Fruit fly (Drosophila melanogaster): Measurements from ENCODE around the gene CG12680.
A peak's percentile ranks its signal among the peaks of the same experiment; 100 is the strongest.

CG12680 gene

dm6 chrX:4997141-4997540, at the start of gene CG12680:
Gene CG12680, plus strand, starts transcription at chrX:4997441.
- TF ChIP-seq Crg-1 (GFP tag; optimal IDR thresholded peaks at IDR 0.05) (no peak), CG12768 (GFP tag; optimal IDR thresholded peaks at IDR 0.05) (no peak), Clk (GFP tag; optimal IDR thresholded peaks at IDR 0.05) (no peak), toe (GFP tag; optimal IDR thresholded peaks at IDR 0.05) (no peak), pad (GFP tag; optimal IDR thresholded peaks at IDR 0.05) (no peak), CG5204 (GFP tag; optimal IDR thresholded peaks at IDR 0.05) (no peak), tj (GFP tag; optimal IDR thresholded peaks at IDR 0.05) (no peak), cnc (optimal IDR thresholded peaks at IDR 0.05) (no peak), cic (GFP tag; optimal IDR thresholded peaks at IDR 0.05) (no peak)

dm6 chrX:4955788-4956442, 41.3 kb upstream of the CG12680 start:
- TF ChIP-seq Crg-1 (GFP tag; optimal IDR thresholded peaks at IDR 0.05) (peak; percentile 13), CG11617 (GFP tag; optimal IDR thresholded peaks at IDR 0.05) (peak; percentile 12), tj (GFP tag; optimal IDR thresholded peaks at IDR 0.05) (peak; percentile 61), Clk (GFP tag; optimal IDR thresholded peaks at IDR 0.05) (no peak), CG7101 (tag; optimal IDR thresholded peaks at IDR 0.05) (no peak), ovo (GFP tag; optimal IDR thresholded peaks at IDR 0.05) (peak; percentile 97), cnc (optimal IDR thresholded peaks at IDR 0.05) (no peak), CG7045 (GFP tag; optimal IDR thresholded peaks at IDR 0.05) (no peak), CG12768 (GFP tag; optimal IDR thresholded peaks at IDR 0.05) (no peak), CG5204 (GFP tag; optimal IDR thresholded peaks at IDR 0.05) (no peak), bab1 (GFP tag; optimal IDR thresholded peaks at IDR 0.05) (peak; percentile 79), kay (GFP tag; ENCODE audit: borderline replicate concordance) (no peak), Mnt (GFP tag; optimal IDR thresholded peaks at IDR 0.05) (no peak)

dm6 chrX:4958872-4959271, 38.4 kb upstream of the CG12680 start:
- TF ChIP-seq tj (GFP tag; optimal IDR thresholded peaks at IDR 0.05) (peak; percentile 6), CG5204 (GFP tag; optimal IDR thresholded peaks at IDR 0.05) (no peak)

- TF ChIP-seq Hr96 (GFP tag; optimal IDR thresholded peaks at IDR 0.05) (no peak), cnc (optimal IDR thresholded peaks at IDR 0.05) (no peak), ovo (GFP tag; optimal IDR thresholded peaks at IDR 0.05) (no peak), tj (GFP tag; optimal IDR thresholded peaks at IDR 0.05) (no peak), CG7101 (tag; optimal IDR thresholded peaks at IDR 0.05) (no peak), Mnt (GFP tag; optimal IDR thresholded peaks at IDR 0.05) (no peak), kay (GFP tag; ENCODE audit: borderline replicate concordance) (no peak), bab1 (GFP tag; optimal IDR thresholded peaks at IDR 0.05) (no peak), CG1620 (GFP tag; optimal IDR thresholded peaks at IDR 0.05) (no peak), CG12768 (GFP tag; optimal IDR thresholded peaks at IDR 0.05) (no peak), CG33017 (tag; optimal IDR thresholded peaks at IDR 0.05) (no peak), CG11617 (GFP tag; optimal IDR thresholded peaks at IDR 0.05) (no peak), cic (GFP tag; optimal IDR thresholded peaks at IDR 0.05) (no peak), CG7045 (GFP tag; optimal IDR thresholded peaks at IDR 0.05) (no peak), CG14711 (tag; optimal IDR thresholded peaks at IDR 0.05) (no peak), pad (GFP tag; optimal IDR thresholded peaks at IDR 0.05) (no peak), CG5204 (GFP tag; optimal IDR thresholded peaks at IDR 0.05) (no peak), Clk (GFP tag; optimal IDR thresholded peaks at IDR 0.05) (no peak), toe (GFP tag; optimal IDR thresholded peaks at IDR 0.05) (no peak), Crg-1 (GFP tag; optimal IDR thresholded peaks at IDR 0.05) (no peak)
Observed at dm6 chrX:4961028-4961427, 36.2 kb upstream of the CG12680 start, which contains the start of gene CG15468. Gene CG15468, minus strand, starts transcription at chrX:4961128.

- no peak for TF ChIP-seq Crg-1 (GFP tag; optimal IDR thresholded peaks at IDR 0.05)
- no peak for TF ChIP-seq cnc (optimal IDR thresholded peaks at IDR 0.05)
- no peak for TF ChIP-seq pad (GFP tag; optimal IDR thresholded peaks at IDR 0.05)
- no peak for TF ChIP-seq toe (GFP tag; optimal IDR thresholded peaks at IDR 0.05)
- no peak for TF ChIP-seq CG7045 (GFP tag; optimal IDR thresholded peaks at IDR 0.05)
- TF ChIP-seq Mnt (GFP tag; optimal IDR thresholded peaks at IDR 0.05) = no peak
- no peak for TF ChIP-seq Hr96 (GFP tag; optimal IDR thresholded peaks at IDR 0.05)
- TF ChIP-seq CG1620 (GFP tag; optimal IDR thresholded peaks at IDR 0.05) = no peak
Observed at dm6 chrX:4962964-4963363, 34.3 kb upstream of the CG12680 start.

dm6 chrX:4965673-4966072, 31.6 kb upstream of the CG12680 start:
- TF ChIP-seq ovo (GFP tag; optimal IDR thresholded peaks at IDR 0.05) = no peak
- no peak for TF ChIP-seq CG5204 (GFP tag; optimal IDR thresholded peaks at IDR 0.05)
- no peak for TF ChIP-seq CG33017 (tag; optimal IDR thresholded peaks at IDR 0.05)
- no peak for TF ChIP-seq cnc (optimal IDR thresholded peaks at IDR 0.05)
- no peak for TF ChIP-seq CG7101 (tag; optimal IDR thresholded peaks at IDR 0.05)
- no peak for TF ChIP-seq bab1 (GFP tag; optimal IDR thresholded peaks at IDR 0.05)
- TF ChIP-seq kay (GFP tag; ENCODE audit: borderline replicate concordance) = no peak
- no peak for TF ChIP-seq Crg-1 (GFP tag; optimal IDR thresholded peaks at IDR 0.05)
- TF ChIP-seq Clk (GFP tag; optimal IDR thresholded peaks at IDR 0.05) = no peak
- TF ChIP-seq CG14711 (tag; optimal IDR thresholded peaks at IDR 0.05) = no peak
- no peak for TF ChIP-seq cic (GFP tag; optimal IDR thresholded peaks at IDR 0.05)
- TF ChIP-seq pad (GFP tag; optimal IDR thresholded peaks at IDR 0.05) = no peak
- no peak for TF ChIP-seq CG7045 (GFP tag; optimal IDR thresholded peaks at IDR 0.05)
- TF ChIP-seq CG12768 (GFP tag; optimal IDR thresholded peaks at IDR 0.05) = no peak
- TF ChIP-seq Mnt (GFP tag; optimal IDR thresholded peaks at IDR 0.05) = no peak
- no peak for TF ChIP-seq Hr96 (GFP tag; optimal IDR thresholded peaks at IDR 0.05)
- TF ChIP-seq toe (GFP tag; optimal IDR thresholded peaks at IDR 0.05) = no peak
- TF ChIP-seq CG11617 (GFP tag; optimal IDR thresholded peaks at IDR 0.05) = no peak
